Fruit fly (Drosophila melanogaster) Kc167 (cell line): ENCODE data around the gene grnd.

Experiments
- Sin3A ChIP-seq: fragments of >200 bp; optimal IDR thresholded peaks from 2 replicates; lab custom pipeline; 2018; ENCODE audit warnings: missing external identifiers
- h ChIP-seq: fragments of >200 bp; optimal IDR thresholded peaks from 3 replicates; lab custom pipeline; 2018; ENCODE audit warnings: missing external identifiers
- psq ChIP-seq: fragments of >200 bp; optimal IDR thresholded peaks from 2 replicates; lab custom pipeline; 2017; ENCODE audit warnings: missing external identifiers

DNA sequence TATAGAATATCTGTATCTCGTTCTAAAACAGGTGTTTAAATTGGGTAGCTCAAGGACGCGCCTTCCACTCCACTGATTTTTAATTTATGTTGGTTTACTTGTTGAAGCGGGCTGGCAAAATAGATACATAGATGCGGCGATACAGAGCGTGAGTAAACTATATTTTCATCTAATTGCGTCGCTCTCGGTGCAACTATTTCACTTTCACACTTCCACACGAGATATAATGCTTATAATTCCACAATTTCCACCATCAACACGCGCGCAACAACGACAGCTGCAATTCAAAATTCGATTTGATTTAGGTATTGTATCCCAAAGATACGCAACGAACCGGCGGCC is 1.2 kb upstream of the grnd start:
- TF ChIP-seq h (lab: Kevin White, UChicago) (no peak), psq (no peak), Sin3A (lab: Kevin White, UChicago) (no peak)
